Fruit fly (Drosophila melanogaster): ENCODE results near the gene Lectin-galC1.

Lectin-galC1 gene

dm6 chr2L:19452535-19453317 lies 35.5 kb downstream of the Lectin-galC1 start (continued):
- no peak for TF ChIP-seq fd59A (GFP tag; optimal IDR thresholded peaks at IDR 0.05)
- peak; percentile 22 for TF ChIP-seq esn (GFP tag; optimal IDR thresholded peaks at IDR 0.05)
- no peak for TF ChIP-seq CG8319 (GFP tag; optimal IDR thresholded peaks at IDR 0.05)
- TF ChIP-seq CG15336 (GFP tag; IDR thresholded peaks at IDR 0.05): peak; percentile 59
- TF ChIP-seq Sox15 (GFP tag; optimal IDR thresholded peaks at IDR 0.05): no peak
- TF ChIP-seq lz (GFP tag; optimal IDR thresholded peaks at IDR 0.05): peak; percentile 39
- TF ChIP-seq CG6163 (GFP tag; IDR thresholded peaks at IDR 0.05): 0 out of 3 replicates have a peak, but pooled peaks have one; percentile 61
- TF ChIP-seq Hr4 (GFP tag; optimal IDR thresholded peaks at IDR 0.05): peak; percentile 69

- peak; percentile 1 for TF ChIP-seq esn (GFP tag; optimal IDR thresholded peaks at IDR 0.05)
- TF ChIP-seq cyc (GFP tag; optimal IDR thresholded peaks at IDR 0.05): peak; percentile 27
- TF ChIP-seq CG31627 (GFP tag; optimal IDR thresholded peaks at IDR 0.05): peak; percentile 30
- TF ChIP-seq lz (GFP tag; optimal IDR thresholded peaks at IDR 0.05): peak; percentile 33
- peak; percentile 34 for TF ChIP-seq Hr39 (GFP tag; optimal IDR thresholded peaks at IDR 0.05)
- peak; percentile 29 for TF ChIP-seq Sox14 (GFP tag; optimal IDR thresholded peaks at IDR 0.05)
- no peak for TF ChIP-seq Sox15 (GFP tag; optimal IDR thresholded peaks at IDR 0.05)
- no peak for TF ChIP-seq CG9139 (GFP tag; optimal IDR thresholded peaks at IDR 0.05)
- TF ChIP-seq salr (GFP tag; optimal IDR thresholded peaks at IDR 0.05): no peak
- no peak for TF ChIP-seq CG6163 (GFP tag; IDR thresholded peaks at IDR 0.05)
- peak; percentile 17 for TF ChIP-seq Smox (GFP tag; optimal IDR thresholded peaks at IDR 0.05)
- TF ChIP-seq topi (GFP tag; optimal IDR thresholded peaks at IDR 0.05): peak; percentile 10
Observed at dm6 chr2L:19453381-19453780, 36.1 kb downstream of the Lectin-galC1 start, which contains the start of gene Top2. Gene Top2 (minus strand): TSS chr2L:19453490.

- TF ChIP-seq CG6276 (GFP tag; optimal IDR thresholded peaks at IDR 0.05) (peak; percentile 20), salr (GFP tag; optimal IDR thresholded peaks at IDR 0.05) (peak in 1 of 2 experiments; percentile 42), CG11762 (GFP tag; optimal IDR thresholded peaks at IDR 0.05; ENCODE audit: insufficient read depth) (peak; percentile 4), net (GFP tag; optimal IDR thresholded peaks at IDR 0.05) (peak; percentile 35), Eip93F (GFP tag; optimal IDR thresholded peaks at IDR 0.05) (no peak), eg (GFP tag; IDR thresholded peaks at IDR 0.05) (no peak), CG34406 (GFP tag; optimal IDR thresholded peaks at IDR 0.05) (peak; percentile 44), Hr39 (GFP tag; optimal IDR thresholded peaks at IDR 0.05) (peak; percentile 27), acj6 (GFP tag; optimal IDR thresholded peaks at IDR 0.05) (peak; percentile 64), CG6163 (GFP tag; IDR thresholded peaks at IDR 0.05) (no peak), CG15336 (GFP tag; IDR thresholded peaks at IDR 0.05) (no peak), CG3919 (GFP tag; optimal IDR thresholded peaks at IDR 0.05) (peak; percentile 38), dsx (GFP tag; optimal IDR thresholded peaks at IDR 0.05; ENCODE audit: poor library complexity, severe bottlenecking) (no peak), lz (GFP tag; optimal IDR thresholded peaks at IDR 0.05) (peak; percentile 58), fd85E (GFP tag; optimal IDR thresholded peaks at IDR 0.05) (no peak), Ets96B (tag; optimal IDR thresholded peaks at IDR 0.05) (peak; percentile 61), CG7368 (GFP tag; optimal IDR thresholded peaks at IDR 0.05) (no peak), Sox14 (GFP tag; optimal IDR thresholded peaks at IDR 0.05) (peak; percentile 60), ss (GFP tag; optimal IDR thresholded peaks at IDR 0.05) (peak; percentile 25 to 64), svp (GFP tag) (peak; percentile 57), CG10669 (GFP tag; optimal IDR thresholded peaks at IDR 0.05) (peak; percentile 63), spab (GFP tag; optimal IDR thresholded peaks at IDR 0.05) (peak; percentile 51), CG1621 (tag; optimal IDR thresholded peaks at IDR 0.05) (no peak), CG8632 (GFP tag; optimal IDR thresholded peaks at IDR 0.05) (peak; percentile 45), CG6854 (GFP tag; optimal IDR thresholded peaks at IDR 0.05) (no peak), Gug (GFP tag; IDR thresholded peaks at IDR 0.05) (no peak), CG9139 (GFP tag; optimal IDR thresholded peaks at IDR 0.05) (peak; percentile 13), CG10631 (GFP tag; optimal IDR thresholded peaks at IDR 0.05) (peak; percentile 44), Eip75B (GFP tag; optimal IDR thresholded peaks at IDR 0.05) (peak; percentile 23), vri (GFP tag; optimal IDR thresholded peaks at IDR 0.05) (peak; percentile 44), achi (GFP tag; optimal IDR thresholded peaks at IDR 0.05) (peak; percentile 72), CG8319 (GFP tag; optimal IDR thresholded peaks at IDR 0.05) (no peak), esn (GFP tag; optimal IDR thresholded peaks at IDR 0.05) (peak; percentile 61), Hr38 (GFP tag; optimal IDR thresholded peaks at IDR 0.05) (no peak), Lpt (GFP tag; optimal IDR thresholded peaks at IDR 0.05) (no peak), Ets21C (GFP tag; optimal IDR thresholded peaks at IDR 0.05) (peak; percentile 32)
Observed at dm6 chr2L:19454070-19454751, 37.0 kb downstream of the Lectin-galC1 start, which contains the start of gene CG10026. Gene CG10026 (plus strand): TSS chr2L:19454256.

All from whole organism, prepupa.